Fruit fly (Drosophila melanogaster): ENCODE measurements around the gene IKKepsilon.

Gene IKKepsilon

DNA sequence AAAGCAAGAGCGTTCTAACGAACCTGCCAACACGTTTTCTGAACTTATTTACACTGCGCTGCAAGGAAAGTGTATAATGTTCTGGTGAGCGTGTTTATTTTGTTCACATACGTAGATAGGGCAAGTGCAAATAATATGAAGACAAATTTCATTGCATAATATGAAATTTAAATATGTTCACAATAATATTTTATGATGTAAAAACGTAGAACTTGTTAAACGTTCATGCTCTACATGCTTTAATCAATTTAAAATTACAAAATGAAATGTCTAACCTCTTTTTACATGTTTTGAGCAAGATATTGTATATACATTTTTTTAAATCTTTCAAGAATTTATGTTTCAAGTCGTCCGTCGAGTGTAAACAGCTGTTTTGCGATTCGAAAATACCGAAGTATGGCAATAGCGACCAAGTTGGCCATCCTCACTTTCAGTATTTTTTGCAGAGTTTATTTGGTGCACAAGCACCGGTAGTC is 30.4 kb upstream of the IKKepsilon start, which contains the start of the genes phr6-4 and CG2608:
phr6-4 (minus strand) TSS at position 398 of the 476 bp plus-strand sequence.
CG2608 (plus strand) TSS at position 429 of the 476 bp plus-strand sequence.
- no peak for TF ChIP-seq CG10348 (GFP tag; IDR thresholded peaks at IDR 0.05)
- TF ChIP-seq CG9948 (tag; optimal IDR thresholded peaks at IDR 0.05): peak; percentile 96
- TF ChIP-seq CG14655 (GFP tag; optimal IDR thresholded peaks at IDR 0.05): peak; percentile 96
- TF ChIP-seq CG12605 (GFP tag; IDR thresholded peaks at IDR 0.05): peak; percentile 83
- peak; percentile 96 for TF ChIP-seq CG8159 (tag; optimal IDR thresholded peaks at IDR 0.05)
- no peak for TF ChIP-seq CG13204 (GFP tag; optimal IDR thresholded peaks at IDR 0.05)
- TF ChIP-seq CG4496 (GFP tag; IDR thresholded peaks at IDR 0.05): peak; percentile 89
- TF ChIP-seq rn (GFP tag; IDR thresholded peaks at IDR 0.05): peak; percentile 83
- peak; percentile 95 for TF ChIP-seq CG15710 (tag; optimal IDR thresholded peaks at IDR 0.05)
- peak; percentile 91 for TF ChIP-seq Snoo (tag; optimal IDR thresholded peaks at IDR 0.05)
- TF ChIP-seq Ets98B (GFP tag; IDR thresholded peaks at IDR 0.05): peak; percentile 83
- peak; percentile 91 for TF ChIP-seq Pif1B (GFP tag; optimal IDR thresholded peaks at IDR 0.05)
- peak; percentile 95 for TF ChIP-seq CG34367 (tag; optimal IDR thresholded peaks at IDR 0.05)
- TF ChIP-seq CG8301 (tag; optimal IDR thresholded peaks at IDR 0.05): peak; percentile 95
- TF ChIP-seq Pif1A (GFP tag; optimal IDR thresholded peaks at IDR 0.05): peak; percentile 94
- peak; percentile 66; the same call in 1 of the 3 replicates for TF ChIP-seq fd96Ca (GFP tag; IDR thresholded peaks at IDR 0.05)
- TF ChIP-seq D1 (tag; optimal IDR thresholded peaks at IDR 0.05): peak; percentile 92
- TF ChIP-seq CG32121 (GFP tag; IDR thresholded peaks at IDR 0.05): peak; percentile 88
- TF ChIP-seq CG17806 (tag; optimal IDR thresholded peaks at IDR 0.05): peak; percentile 94
- peak; percentile 84 for TF ChIP-seq gl (tag; optimal IDR thresholded peaks at IDR 0.05)
- peak; percentile 15 for TF ChIP-seq EcR (GFP tag; optimal IDR thresholded peaks at IDR 0.05)

DNA sequence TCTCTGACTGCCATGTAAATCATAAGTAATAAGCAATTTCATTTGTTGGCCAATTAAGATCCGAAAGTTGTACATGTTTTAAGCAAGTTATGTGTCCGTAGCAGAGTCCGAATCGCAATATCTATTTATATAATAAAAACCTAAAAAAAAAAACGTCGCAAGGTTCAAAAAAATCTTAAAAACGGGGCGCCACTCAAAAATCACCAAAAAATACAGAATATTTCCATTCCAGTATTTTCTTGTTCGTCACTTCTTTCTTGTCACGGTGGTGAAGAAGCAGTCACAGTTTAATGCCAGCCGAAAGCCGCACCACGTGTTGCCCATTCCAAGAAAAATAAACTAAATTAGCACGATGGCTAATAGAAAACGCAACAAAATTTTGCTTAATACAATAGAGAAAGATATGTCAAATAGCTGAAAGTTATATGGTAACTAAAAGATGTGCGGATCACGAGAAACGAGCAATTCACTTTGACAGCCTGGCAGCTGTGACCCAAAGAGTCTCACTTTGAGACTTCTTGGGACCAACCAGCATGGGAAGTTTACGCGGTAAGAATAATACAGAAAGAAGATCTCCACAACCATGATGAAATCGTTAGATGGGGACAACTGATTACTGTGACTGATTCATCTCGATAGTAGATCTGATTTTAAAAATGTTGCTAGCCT is 28.5 kb upstream of the IKKepsilon start:
- TF ChIP-seq Pif1A (GFP tag; optimal IDR thresholded peaks at IDR 0.05): no peak
- no peak for TF ChIP-seq EcR (GFP tag; optimal IDR thresholded peaks at IDR 0.05)
- no peak for TF ChIP-seq D1 (tag; optimal IDR thresholded peaks at IDR 0.05)
- no peak for TF ChIP-seq rn (GFP tag; IDR thresholded peaks at IDR 0.05)
- TF ChIP-seq Snoo (tag; optimal IDR thresholded peaks at IDR 0.05): no peak
- no peak for TF ChIP-seq CG34367 (tag; optimal IDR thresholded peaks at IDR 0.05)
- no peak for TF ChIP-seq CG4496 (GFP tag; IDR thresholded peaks at IDR 0.05)
- TF ChIP-seq CG32121 (GFP tag; IDR thresholded peaks at IDR 0.05): no peak
- no peak for TF ChIP-seq Pif1B (GFP tag; optimal IDR thresholded peaks at IDR 0.05)
- no peak for TF ChIP-seq CG13204 (GFP tag; optimal IDR thresholded peaks at IDR 0.05)

DNA sequence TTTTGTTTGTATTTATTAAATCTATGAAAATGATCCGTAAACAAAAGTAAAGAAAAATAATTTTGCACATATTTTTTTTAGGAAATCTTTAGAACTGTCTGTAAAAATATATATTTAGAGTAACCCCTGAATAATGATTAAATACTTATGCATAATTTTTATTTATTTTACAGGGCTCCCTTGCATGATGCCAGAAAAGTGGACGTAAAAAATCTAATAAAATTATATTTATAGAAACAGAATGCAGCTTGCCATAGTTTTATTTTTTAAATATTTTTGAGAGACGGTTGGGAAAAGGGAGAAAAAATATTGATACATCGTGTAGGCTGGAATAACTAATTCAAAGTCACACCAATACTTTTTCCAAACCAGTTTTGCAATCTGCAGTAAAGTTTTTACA is 27.2 kb upstream of the IKKepsilon start, which contains the start of gene CG18810:
CG18810 (plus strand) TSS at position 301 of the 400 bp plus-strand sequence.
- TF ChIP-seq CG13204 (GFP tag; optimal IDR thresholded peaks at IDR 0.05) (no peak), CG8159 (tag; optimal IDR thresholded peaks at IDR 0.05) (no peak), Pif1B (GFP tag; optimal IDR thresholded peaks at IDR 0.05) (no peak), Pif1A (GFP tag; optimal IDR thresholded peaks at IDR 0.05) (no peak), CG32121 (GFP tag; IDR thresholded peaks at IDR 0.05) (no peak), fd96Ca (GFP tag; IDR thresholded peaks at IDR 0.05) (no peak)

DNA sequence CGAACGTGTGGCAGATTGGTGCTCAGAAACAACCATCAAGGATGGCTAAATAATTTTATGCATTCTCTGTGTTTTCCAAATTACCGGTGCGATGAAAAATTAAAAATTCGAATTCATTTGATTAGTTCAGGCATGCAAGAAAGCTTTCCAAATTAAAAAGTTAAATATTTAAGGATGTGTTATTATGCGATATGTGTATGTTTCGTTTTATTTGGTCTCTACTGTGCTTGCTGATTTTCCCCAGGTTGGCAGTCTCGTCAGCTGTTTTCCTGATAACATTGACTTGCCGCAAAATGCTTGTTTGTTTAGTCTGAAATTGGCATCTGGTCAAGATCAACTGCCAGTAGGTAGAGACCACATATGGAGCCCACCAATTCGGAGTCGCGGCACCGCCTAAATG is 26.0 kb upstream of the IKKepsilon start, which contains the start of gene CG2611:
CG2611 (plus strand) TSS at position 299 of the 400 bp plus-strand sequence.
- TF ChIP-seq CG17806 (tag; optimal IDR thresholded peaks at IDR 0.05) (peak; percentile 39), CG12605 (GFP tag; IDR thresholded peaks at IDR 0.05) (0 out of 2 replicates have a peak, but pooled peaks have one; percentile 11), fd96Ca (GFP tag; IDR thresholded peaks at IDR 0.05) (no peak), CG15710 (tag; optimal IDR thresholded peaks at IDR 0.05) (peak; percentile 41), D1 (tag; optimal IDR thresholded peaks at IDR 0.05) (no peak), gl (tag; optimal IDR thresholded peaks at IDR 0.05) (no peak), Snoo (tag; optimal IDR thresholded peaks at IDR 0.05) (peak; percentile 45), CG8159 (tag; optimal IDR thresholded peaks at IDR 0.05) (no peak), Ets98B (GFP tag; IDR thresholded peaks at IDR 0.05) (peak; percentile 28; the same call in 1 of the 2 replicates), CG4496 (GFP tag; IDR thresholded peaks at IDR 0.05) (no peak)

DNA sequence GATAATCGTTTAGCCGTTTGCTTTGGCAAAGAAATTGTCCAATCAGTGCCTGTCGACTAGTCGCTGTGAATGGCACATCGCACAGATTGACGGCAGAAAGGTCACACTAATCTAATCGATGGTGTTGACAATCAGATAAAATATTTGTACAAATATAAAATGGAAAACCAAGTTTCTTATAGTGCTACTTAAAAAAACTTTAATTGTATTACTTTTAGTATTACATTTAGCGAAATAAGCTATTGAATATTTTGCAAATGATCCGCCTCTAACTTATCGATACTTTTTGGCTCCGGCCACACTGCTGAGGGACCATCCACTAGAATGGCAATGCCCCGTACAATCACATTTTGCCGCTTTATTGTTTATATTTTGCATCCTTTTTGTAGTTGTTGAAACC is 19.7 kb upstream of the IKKepsilon start, which contains the start of the genes brun and CG2614:
brun (minus strand) TSS at position 69 of the 400 bp plus-strand sequence.
CG2614 (plus strand) TSS at position 317 of the 400 bp plus-strand sequence.
- TF ChIP-seq Snoo (tag; optimal IDR thresholded peaks at IDR 0.05): no peak
- no peak for TF ChIP-seq rn (GFP tag; IDR thresholded peaks at IDR 0.05)
- TF ChIP-seq Pif1B (GFP tag; optimal IDR thresholded peaks at IDR 0.05): no peak
- peak; percentile 22 for TF ChIP-seq CG17806 (tag; optimal IDR thresholded peaks at IDR 0.05)
- no peak for TF ChIP-seq CG34367 (tag; optimal IDR thresholded peaks at IDR 0.05)
- no peak for TF ChIP-seq CG4496 (GFP tag; IDR thresholded peaks at IDR 0.05)
- TF ChIP-seq fd96Ca (GFP tag; IDR thresholded peaks at IDR 0.05): peak; percentile 8; the same call in 1 of the 3 replicates
- TF ChIP-seq CG14655 (GFP tag; optimal IDR thresholded peaks at IDR 0.05): no peak
- TF ChIP-seq Ets98B (GFP tag; IDR thresholded peaks at IDR 0.05): peak; percentile 45
- no peak for TF ChIP-seq CG9948 (tag; optimal IDR thresholded peaks at IDR 0.05)
- peak; percentile 37 for TF ChIP-seq CG15710 (tag; optimal IDR thresholded peaks at IDR 0.05)
- peak; percentile 79 for TF ChIP-seq EcR (GFP tag; optimal IDR thresholded peaks at IDR 0.05)
- no peak for TF ChIP-seq CG8301 (tag; optimal IDR thresholded peaks at IDR 0.05)
- TF ChIP-seq gl (tag; optimal IDR thresholded peaks at IDR 0.05): no peak
- no peak for TF ChIP-seq CG8159 (tag; optimal IDR thresholded peaks at IDR 0.05)
- no peak for TF ChIP-seq Pif1A (GFP tag; optimal IDR thresholded peaks at IDR 0.05)
- TF ChIP-seq CG13204 (GFP tag; optimal IDR thresholded peaks at IDR 0.05): no peak
- TF ChIP-seq CG10348 (GFP tag; IDR thresholded peaks at IDR 0.05): no peak
- TF ChIP-seq D1 (tag; optimal IDR thresholded peaks at IDR 0.05): no peak
- TF ChIP-seq CG12605 (GFP tag; IDR thresholded peaks at IDR 0.05): no peak
- peak; percentile 60 for TF ChIP-seq CG32121 (GFP tag; IDR thresholded peaks at IDR 0.05)
